Fruit fly (Drosophila melanogaster) whole organism, embryonic: ENCODE results near the gene wg.

Source experiments
- Aef1 ChIP-seq: fragments of 200-800 bp; sonication (Bioruptor generic); IDR thresholded peaks from 3 replicates; pipeline ENCODE4 v1.3.6; 2022; ENCODE audit warnings: missing biosample characterization, missing genetic modification characterization
- Bgb ChIP-seq: fragments of 200-800 bp; sonication (Bioruptor generic); IDR thresholded peaks from 2 replicates; pipeline ENCODE4 v1.3.6; 2022; ENCODE audit warnings: missing biosample characterization, missing genetic modification characterization; ENCODE audit not compliant: partially characterized antibody
- Blimp-1 ChIP-seq: fragments of 200-800 bp; sonication (Bioruptor generic); optimal IDR thresholded peaks from 3 replicates; lab custom pipeline; 2018; ENCODE audit warnings: missing biosample characterization, missing genetic modification characterization, mild to moderate bottlenecking, moderate library complexity, missing genetic modification reagents
- CG10267 ChIP-seq: fragments of 200-800 bp; sonication (Bioruptor generic); optimal IDR thresholded peaks from 2 replicates; lab custom pipeline; 2018; ENCODE audit warnings: missing biosample characterization, mild to moderate bottlenecking, missing genetic modification characterization, moderate library complexity
- CG10321 ChIP-seq: fragments of 200-800 bp; sonication (Bioruptor generic); IDR thresholded peaks from 2 replicates; pipeline ENCODE4 v1.3.6; 2022; ENCODE audit warnings: missing biosample characterization, missing genetic modification characterization
- CG10959 ChIP-seq: fragments of 200-800 bp; sonication (Bioruptor generic); IDR thresholded peaks from 2 replicates; pipeline ENCODE4 v1.3.6; 2022; ENCODE audit warnings: missing biosample characterization, missing genetic modification characterization
- CG10979 ChIP-seq: fragments of 200-800 bp; sonication (Bioruptor generic); optimal IDR thresholded peaks from 2 replicates; lab custom pipeline; 2018; ENCODE audit warnings: missing biosample characterization, mild to moderate bottlenecking, missing genetic modification characterization, moderate library complexity
- CG11504 ChIP-seq: fragments of 200-800 bp; sonication (Bioruptor generic); optimal IDR thresholded peaks from 3 replicates; lab custom pipeline; 2019; ENCODE audit warnings: missing biosample characterization, mild to moderate bottlenecking, missing genetic modification characterization, moderate library complexity
- CG12769 ChIP-seq: fragments of 200-800 bp; sonication (Bioruptor generic); optimal IDR thresholded peaks from 2 replicates; lab custom pipeline; 2019; ENCODE audit warnings: missing biosample characterization, mild to moderate bottlenecking, missing genetic modification characterization, moderate library complexity
- CG13775 ChIP-seq: fragments of 200-800 bp; sonication (Bioruptor generic); optimal IDR thresholded peaks from 3 replicates; lab custom pipeline; 2017; ENCODE audit warnings: missing biosample characterization, mild to moderate bottlenecking, missing genetic modification characterization
- CG14710 ChIP-seq: fragments of 200-800 bp; sonication (Bioruptor generic); optimal IDR thresholded peaks from 3 replicates; lab custom pipeline; 2019; ENCODE audit warnings: missing biosample characterization, mild to moderate bottlenecking, missing genetic modification characterization, moderate library complexity
- CG17328 ChIP-seq: fragments of 200-800 bp; sonication (Bioruptor generic); IDR thresholded peaks from 2 replicates; pipeline ENCODE4 v1.3.6; 2022; ENCODE audit warnings: missing biosample characterization, missing genetic modification characterization
- CG17361 ChIP-seq: fragments of 200-800 bp; sonication (Bioruptor generic); IDR thresholded peaks from 3 replicates; pipeline ENCODE4 v1.3.6; 2022; ENCODE audit warnings: missing biosample characterization, missing genetic modification characterization
- CG17829 ChIP-seq: fragments of 200-800 bp; optimal IDR thresholded peaks from 2 replicates; lab custom pipeline; 2019; ENCODE audit warnings: missing biosample characterization, mild to moderate bottlenecking, missing genetic modification characterization, moderate library complexity
- CG18262 ChIP-seq: fragments of 200-800 bp; optimal IDR thresholded peaks from 3 replicates; lab custom pipeline; 2019; ENCODE audit warnings: missing biosample characterization, mild to moderate bottlenecking, missing genetic modification characterization, moderate library complexity
- CG31441 ChIP-seq: fragments of 200-800 bp; sonication (Bioruptor generic); IDR thresholded peaks from 2 replicates; pipeline ENCODE4 v1.3.6; 2022; ENCODE audit warnings: missing biosample characterization, missing genetic modification characterization
- CG33557 ChIP-seq: fragments of 200-800 bp; sonication (Bioruptor generic); optimal IDR thresholded peaks from 2 replicates; lab custom pipeline; 2019; ENCODE audit warnings: missing biosample characterization, mild to moderate bottlenecking, missing genetic modification characterization, moderate library complexity
- CG4404 ChIP-seq: fragments of 200-800 bp; sonication (Bioruptor generic); IDR thresholded peaks from 2 replicates; pipeline ENCODE4 v1.3.6; 2022; ENCODE audit warnings: missing biosample characterization, missing genetic modification characterization
- CG7839 ChIP-seq: fragments of 200-800 bp; sonication (Bioruptor generic); optimal IDR thresholded peaks from 3 replicates; lab custom pipeline; 2018; ENCODE audit warnings: missing biosample characterization, mild to moderate bottlenecking, missing genetic modification characterization, moderate library complexity
- CG9932 ChIP-seq: fragments of 200-800 bp; sonication (Bioruptor generic); IDR thresholded peaks from 2 replicates; pipeline ENCODE4 v1.3.6; 2022; ENCODE audit warnings: missing biosample characterization, missing genetic modification characterization
- D19A ChIP-seq: fragments of 200-800 bp; optimal IDR thresholded peaks from 3 replicates; lab custom pipeline; 2019; ENCODE audit warnings: missing biosample characterization, mild to moderate bottlenecking, missing genetic modification characterization, moderate library complexity
- Dip3 ChIP-seq: fragments of 200-800 bp; sonication (Bioruptor generic); optimal IDR thresholded peaks from 3 replicates; lab custom pipeline; 2016; ENCODE audit warnings: missing biosample characterization, missing genetic modification characterization
- Hr39 ChIP-seq: fragments of >200 bp; optimal IDR thresholded peaks from 2 replicates; lab custom pipeline; 2017
- Lpt ChIP-seq: fragments of >200 bp; optimal IDR thresholded peaks from 2 replicates; lab custom pipeline; 2018; ENCODE audit warnings: missing biosample characterization, missing genetic modification characterization
- Med ChIP-seq: fragments of 200-800 bp; sonication (Bioruptor generic); peaks from one replicate; lab custom pipeline; 2016; ENCODE audit warnings: missing biosample characterization, missing genetic modification characterization, mild to moderate bottlenecking, inconsistent platforms, moderate library complexity
- NC2α ChIP-seq: fragments of 200-800 bp; sonication (Bioruptor generic); optimal IDR thresholded peaks from 2 replicates; lab custom pipeline; 2016; ENCODE audit warnings: missing biosample characterization, missing genetic modification characterization
- Nf-YA ChIP-seq: fragments of 200-800 bp; sonication (Bioruptor generic); IDR thresholded peaks from 2 replicates; pipeline ENCODE4 v1.3.6; 2022; ENCODE audit warnings: missing biosample characterization, missing genetic modification characterization
- Optix ChIP-seq: fragments of 200-800 bp; sonication (Bioruptor generic); IDR thresholded peaks from 3 replicates; pipeline ENCODE4 v1.3.6; 2022; ENCODE audit warnings: missing biosample characterization, missing genetic modification characterization
- Xbp1 ChIP-seq: fragments of 200-800 bp; sonication (Bioruptor generic); optimal IDR thresholded peaks from 3 replicates; lab custom pipeline; 2016; ENCODE audit warnings: missing biosample characterization, mild to moderate bottlenecking, missing genetic modification characterization
- bcd ChIP-seq: fragments of 200-800 bp; sonication (Bioruptor generic); optimal IDR thresholded peaks from 2 replicates; lab custom pipeline; 2017; ENCODE audit warnings: missing biosample characterization, mild to moderate bottlenecking, missing genetic modification characterization
- bsh ChIP-seq, 2 experiments: fragments of 200-800 bp; sonication (Bioruptor generic); optimal IDR thresholded peaks; 2 replicates each; lab custom pipeline; 2017 to 2018; ENCODE audit warnings: mild to moderate bottlenecking in 2 of 2, missing biosample characterization in 2 of 2, missing genetic modification characterization in 2 of 2, moderate library complexity in 1 of 2
- dm ChIP-seq: fragments of 200-800 bp; sonication (Bioruptor generic); optimal IDR thresholded peaks from 3 replicates; lab custom pipeline; 2016; ENCODE audit warnings: missing biosample characterization, missing genetic modification characterization
- dmrt11E ChIP-seq: fragments of 200-800 bp; sonication (Bioruptor generic); optimal IDR thresholded peaks from 3 replicates; lab custom pipeline; 2018; ENCODE audit warnings: missing biosample characterization, mild to moderate bottlenecking, missing genetic modification characterization, moderate library complexity
- en ChIP-seq: fragments of 200-800 bp; sonication (Bioruptor generic); optimal IDR thresholded peaks from 2 replicates; lab custom pipeline; 2016; ENCODE audit warnings: missing biosample characterization, missing genetic modification characterization
- fd3F ChIP-seq: fragments of 200-800 bp; sonication (Bioruptor generic); optimal IDR thresholded peaks from 2 replicates; lab custom pipeline; 2018; ENCODE audit warnings: missing biosample characterization, mild to moderate bottlenecking, missing genetic modification characterization, moderate library complexity
- gce ChIP-seq: fragments of 200-800 bp; sonication (Bioruptor generic); IDR thresholded peaks from 3 replicates; pipeline ENCODE4 v1.3.6; 2022; ENCODE audit warnings: missing biosample characterization, missing genetic modification characterization
- gem ChIP-seq: fragments of 200-800 bp; sonication (Bioruptor generic); optimal IDR thresholded peaks from 2 replicates; lab custom pipeline; 2019; ENCODE audit warnings: missing biosample characterization, mild to moderate bottlenecking, missing genetic modification characterization, moderate library complexity
- lab ChIP-seq: fragments of 200-800 bp; sonication (Bioruptor generic); optimal IDR thresholded peaks from 3 replicates; lab custom pipeline; 2017; ENCODE audit warnings: missing biosample characterization, missing genetic modification characterization, mild to moderate bottlenecking, moderate library complexity, missing genetic modification reagents
- lola ChIP-seq, 3 experiments: fragments of >200 bp in 2 of 3; fragments of 200-800 bp in 1 of 3; sonication (Bioruptor generic) in 1 of 3; optimal IDR thresholded peaks; 2 replicates each; lab custom pipeline; 2017 to 2019; ENCODE audit warnings: missing biosample characterization in 3 of 3, missing genetic modification characterization in 3 of 3, mild to moderate bottlenecking in 1 of 3, moderate library complexity in 1 of 3
- oc ChIP-seq: fragments of 200-800 bp; sonication (Bioruptor generic); optimal IDR thresholded peaks from 2 replicates; lab custom pipeline; 2018; ENCODE audit warnings: missing biosample characterization, mild to moderate bottlenecking, missing genetic modification characterization, moderate library complexity
- otp ChIP-seq: fragments of 200-800 bp; sonication (Bioruptor generic); IDR thresholded peaks from 3 replicates; pipeline ENCODE4, ENCODE4 v1.3.6; 2022; ENCODE audit warnings: missing biosample characterization, missing genetic modification characterization
- pros ChIP-seq: fragments of 200-800 bp; sonication (Bioruptor generic); optimal IDR thresholded peaks from 3 replicates; lab custom pipeline; 2019; ENCODE audit warnings: missing biosample characterization, mild to moderate bottlenecking, missing genetic modification characterization, moderate library complexity
- row ChIP-seq: fragments of 200-800 bp; sonication (Bioruptor generic); IDR thresholded peaks from 3 replicates; pipeline ENCODE4 v1.3.6; 2022; ENCODE audit warnings: missing biosample characterization, missing genetic modification characterization
- sens ChIP-seq: fragments of 200-800 bp; sonication (Bioruptor generic); peaks from one replicate; lab custom pipeline; 2016; ENCODE audit warnings: missing biosample characterization, missing genetic modification characterization
- sob ChIP-seq: fragments of 200-800 bp; sonication (Bioruptor generic); IDR thresholded peaks from 2 replicates; pipeline ENCODE4 v1.3.6; 2022; ENCODE audit warnings: missing biosample characterization, missing genetic modification characterization
- sr ChIP-seq: fragments of 200-800 bp; sonication (Bioruptor generic); IDR thresholded peaks from 3 replicates; pipeline ENCODE4 v1.3.6; 2022; ENCODE audit warnings: missing biosample characterization, missing genetic modification characterization
- unpg ChIP-seq: fragments of 200-800 bp; sonication (Bioruptor generic); optimal IDR thresholded peaks from 3 replicates; lab custom pipeline; 2018; ENCODE audit warnings: missing biosample characterization, mild to moderate bottlenecking, missing genetic modification characterization, moderate library complexity
- yki ChIP-seq: fragments of >200 bp; optimal IDR thresholded peaks from 3 replicates; lab custom pipeline; 2018
- zen ChIP-seq: fragments of 200-800 bp; sonication (Bioruptor generic); optimal IDR thresholded peaks from 3 replicates; lab custom pipeline; 2018; ENCODE audit warnings: missing biosample characterization, mild to moderate bottlenecking, missing genetic modification characterization, moderate library complexity

wg gene

DNA sequence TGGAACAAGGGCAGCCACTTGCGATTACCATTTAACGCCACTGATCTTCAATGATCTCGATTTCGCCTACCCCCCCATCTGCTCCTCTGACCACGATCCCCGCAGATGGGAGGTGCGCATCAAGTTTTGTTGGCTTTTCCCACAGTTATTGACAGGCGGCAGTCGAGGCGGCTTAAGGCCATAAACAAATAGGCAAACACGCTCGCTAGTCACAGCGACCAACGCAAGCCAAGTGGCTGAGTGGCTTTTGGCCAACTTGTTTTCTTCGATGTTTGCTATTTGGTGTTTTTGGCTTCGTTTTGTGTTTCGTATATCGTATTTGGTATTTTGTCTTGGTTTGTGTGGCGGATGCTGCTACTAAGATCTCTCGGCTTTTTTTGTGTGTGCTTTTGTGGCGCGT is 5.5 kb upstream of the wg start (continued):
- 0 out of 2 replicates have a peak, but pooled peaks have one; percentile 5 for TF ChIP-seq Nf-YA (GFP tag; lab: Robert Waterston, UW)
- TF ChIP-seq CG9932 (GFP tag; lab: Robert Waterston, UW), result 0 out of 2 replicates have a peak, but pooled peaks have one; percentile 21
- TF ChIP-seq CG12769, result peak; percentile 10
- 0 out of 3 replicates have a peak, but pooled peaks have one; percentile 25 for TF ChIP-seq sr (GFP tag; lab: Robert Waterston, UW)
- TF ChIP-seq pros (GFP tag; lab: Kevin White, UChicago), result peak; percentile 6
- TF ChIP-seq oc (tag; lab: Kevin White, UChicago), result peak; percentile 9
- TF ChIP-seq Med (GFP tag; lab: Kevin White, UChicago), result peak; percentile 65
- 0 out of 3 replicates have a peak, but pooled peaks have one; percentile 28 for TF ChIP-seq gce (GFP tag; lab: Robert Waterston, UW)
- TF ChIP-seq sob (GFP tag; lab: Robert Waterston, UW), result 0 out of 2 replicates have a peak, but pooled peaks have one; percentile 21
- TF ChIP-seq Optix (GFP tag; lab: Robert Waterston, UW), result 0 out of 3 replicates have a peak, but pooled peaks have one; percentile 27
- no peak for TF ChIP-seq Bgb (GFP tag; lab: Robert Waterston, UW)
- peak; percentile 18 for TF ChIP-seq lab (GFP tag; lab: Kevin White, UChicago)
- peak; percentile 13 for TF ChIP-seq bcd (GFP tag; lab: Kevin White, UChicago)
- no peak for TF ChIP-seq dm (GFP tag; lab: Kevin White, UChicago)

DNA sequence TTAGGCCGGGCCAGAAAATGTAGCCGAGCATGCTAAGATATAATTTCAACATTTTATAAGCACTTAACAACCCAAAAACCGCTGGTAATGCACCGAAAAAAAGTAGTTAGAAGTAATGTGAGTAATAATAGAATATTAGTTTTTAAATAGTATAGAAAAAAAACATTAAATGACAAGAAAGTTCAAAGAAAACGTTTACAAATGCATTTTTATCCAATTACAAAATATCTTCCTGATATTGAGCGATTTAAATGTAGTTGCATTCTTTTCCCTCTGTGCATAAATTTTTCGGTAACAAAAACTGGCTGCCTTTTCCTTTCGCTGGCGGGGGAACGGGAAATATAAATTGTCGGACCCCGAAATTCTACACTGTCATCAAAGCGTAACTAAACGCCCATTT is 4.2 kb upstream of the wg start:
- 0 out of 2 replicates have a peak, but pooled peaks have one; percentile 35 for TF ChIP-seq CG17328 (GFP tag; lab: Robert Waterston, UW)
- peak; percentile 3 for TF ChIP-seq CG33557
- TF ChIP-seq otp (GFP tag; lab: Robert Waterston, UW), result 0 out of 3 replicates have a peak, but pooled peaks have one; percentile 4
- peak; percentile 1 for TF ChIP-seq CG13775 (GFP tag; lab: Kevin White, UChicago)
- TF ChIP-seq sens (GFP tag; lab: Kevin White, UChicago), result peak; percentile 69
- peak; percentile 61 for TF ChIP-seq CG4404
- TF ChIP-seq sob (GFP tag; lab: Robert Waterston, UW), result no peak
- peak; percentile 38 for TF ChIP-seq Blimp-1 (GFP tag; lab: Kevin White, UChicago)
- no peak for TF ChIP-seq CG10959 (GFP tag; lab: Robert Waterston, UW)
- TF ChIP-seq Aef1 (GFP tag; lab: Robert Waterston, UW), result no peak
- peak; percentile 37 for TF ChIP-seq CG10267
- peak; percentile 39; the same call in 1 of the 2 replicates for TF ChIP-seq CG31441 (GFP tag; lab: Robert Waterston, UW)
- no peak for TF ChIP-seq Dip3 (GFP tag; lab: Kevin White, UChicago)
- TF ChIP-seq yki (lab: Kevin White, UChicago), result no peak
- TF ChIP-seq zen (tag; lab: Kevin White, UChicago), result peak; percentile 31
- no peak for TF ChIP-seq CG10321 (GFP tag; lab: Robert Waterston, UW)
- no peak for TF ChIP-seq Lpt (GFP tag; lab: Kevin White, UChicago)
- peak in 1 of 3 experiments; percentile 46 for TF ChIP-seq lola (GFP tag; optimal IDR thresholded peaks at IDR 0.05; lab: Kevin White, UChicago)
- TF ChIP-seq CG11504 (tag; lab: Kevin White, UChicago), result peak; percentile 34
- TF ChIP-seq CG17829 (tag; lab: Kevin White, UChicago), result peak; percentile 31
- TF ChIP-seq bsh (GFP tag; optimal IDR thresholded peaks at IDR 0.05; lab: Kevin White, UChicago), result peak in 1 of 2 experiments; percentile 41
- peak; percentile 66 for TF ChIP-seq dmrt11E (tag; lab: Kevin White, UChicago)
- peak; percentile 25 for TF ChIP-seq CG14710 (tag; lab: Kevin White, UChicago)
- TF ChIP-seq NC2α (GFP tag; lab: Kevin White, UChicago), result no peak
- TF ChIP-seq CG18262 (tag; lab: Kevin White, UChicago), result peak; percentile 53
- peak; percentile 63 for TF ChIP-seq CG10979 (tag; lab: Kevin White, UChicago)
- TF ChIP-seq fd3F (GFP tag; lab: Kevin White, UChicago), result no peak
- peak; percentile 56 for TF ChIP-seq gem (tag; lab: Kevin White, UChicago)
- no peak for TF ChIP-seq Hr39 (lab: Kevin White, UChicago)
- TF ChIP-seq D19A (tag; lab: Kevin White, UChicago), result peak; percentile 17
- no peak for TF ChIP-seq en (GFP tag; lab: Kevin White, UChicago)
- TF ChIP-seq CG7839 (tag; lab: Kevin White, UChicago), result peak; percentile 3
- TF ChIP-seq Xbp1 (GFP tag; lab: Kevin White, UChicago), result no peak
- 0 out of 3 replicates have a peak, but pooled peaks have one; percentile 31 for TF ChIP-seq CG17361 (GFP tag; lab: Robert Waterston, UW)
- peak; percentile 9 for TF ChIP-seq unpg (GFP tag; lab: Kevin White, UChicago)
- peak; percentile 30; the same call in 1 of the 3 replicates for TF ChIP-seq row (GFP tag; lab: Robert Waterston, UW)
